Worm (Caenorhabditis elegans) whole organism, L3 larva: ENCODE measurements around the gene str-124.

Experiments
- aly-2 ChIP-seq: fragments of 150-350 bp; optimal IDR thresholded peaks from 2 replicates; lab custom pipeline; 2014; ENCODE audit warnings: missing biosample characterization, missing genetic modification characterization
- ama-1 ChIP-seq: fragments of 150-350 bp; optimal IDR thresholded peaks from 2 replicates; lab custom pipeline; 2018
- ceh-16 ChIP-seq: sonication (generic microtip); optimal IDR thresholded peaks from 2 replicates; lab custom pipeline; 2017; ENCODE audit warnings: missing biosample characterization, missing genetic modification characterization
- ceh-9 ChIP-seq: sonication (generic microtip); optimal IDR thresholded peaks from 2 replicates; lab custom pipeline; 2018; ENCODE audit warnings: missing biosample characterization, missing genetic modification characterization
- daf-12 ChIP-seq: fragments of 150-350 bp; optimal IDR thresholded peaks from 2 replicates; lab custom pipeline; 2014; ENCODE audit warnings: missing biosample characterization, missing genetic modification reagents, missing genetic modification characterization
- egl-5 ChIP-seq: fragments of 150-350 bp; optimal IDR thresholded peaks from 2 replicates; lab custom pipeline; 2017; ENCODE audit warnings: missing biosample characterization, missing genetic modification reagents, missing genetic modification characterization, inconsistent platforms
- elt-1 ChIP-seq: fragments of 150-350 bp; optimal IDR thresholded peaks from 2 replicates; lab custom pipeline; 2014; ENCODE audit warnings: missing biosample characterization, missing genetic modification characterization
- elt-2 ChIP-seq: sonication (generic microtip); optimal IDR thresholded peaks from 2 replicates; lab custom pipeline; 2016; ENCODE audit warnings: missing genetic modification reagents, mild to moderate bottlenecking, missing genetic modification characterization, missing compliant biosample characterization
- elt-3 ChIP-seq, 3 experiments: fragments of 150-350 bp in 1 of 3; sonication (generic microtip) in 2 of 3; optimal IDR thresholded peaks; 2 replicates in 2 of 3; 4 replicates in 1 of 3; lab custom pipeline; 2014 to 2017; ENCODE audit warnings: missing biosample characterization in 3 of 3, missing genetic modification characterization in 3 of 3
- eor-1 ChIP-seq, 2 experiments: fragments of 150-350 bp; optimal IDR thresholded peaks; 2 replicates each; lab custom pipeline; 2014 to 2018; ENCODE audit warnings: missing biosample characterization in 2 of 2, missing genetic modification characterization in 2 of 2
- fkh-10 ChIP-seq: sonication (generic microtip); optimal IDR thresholded peaks from 2 replicates; lab custom pipeline; 2017; ENCODE audit warnings: missing biosample characterization, missing genetic modification reagents, missing genetic modification characterization
- fkh-2 ChIP-seq: fragments of 150-350 bp; optimal IDR thresholded peaks from 2 replicates; lab custom pipeline; 2014; ENCODE audit warnings: missing biosample characterization, missing genetic modification reagents, missing genetic modification characterization
- fos-1 ChIP-seq: fragments of 150-350 bp; optimal IDR thresholded peaks from 2 replicates; lab custom pipeline; 2014; ENCODE audit warnings: missing biosample characterization, missing genetic modification characterization
- hmg-11 ChIP-seq: sonication (generic microtip); optimal IDR thresholded peaks from 2 replicates; lab custom pipeline; 2016; ENCODE audit warnings: missing genetic modification characterization, missing compliant biosample characterization
- jun-1 ChIP-seq: fragments of 150-350 bp; optimal IDR thresholded peaks from 2 replicates; lab custom pipeline; 2014; ENCODE audit warnings: missing biosample characterization, missing genetic modification reagents, missing genetic modification characterization
- lin-39 ChIP-seq: fragments of 150-350 bp; optimal IDR thresholded peaks from 2 replicates; lab custom pipeline; 2018; ENCODE audit warnings: missing biosample characterization, missing genetic modification reagents, missing genetic modification characterization
- lsy-12 ChIP-seq: sonication (generic microtip); optimal IDR thresholded peaks from 2 replicates; lab custom pipeline; 2016; ENCODE audit warnings: mild to moderate bottlenecking, missing genetic modification characterization, missing compliant biosample characterization
- mdl-1 ChIP-seq: fragments of 150-350 bp; optimal IDR thresholded peaks from 2 replicates; lab custom pipeline; 2014; ENCODE audit warnings: missing biosample characterization, missing genetic modification characterization
- mml-1 ChIP-seq: fragments of 150-350 bp; sonication (generic microtip); optimal IDR thresholded peaks from 3 replicates; lab custom pipeline; 2014; ENCODE audit warnings: missing biosample characterization, missing genetic modification characterization
- nfya-1 ChIP-seq: sonication (generic microtip); optimal IDR thresholded peaks from 2 replicates; lab custom pipeline; 2017; ENCODE audit warnings: missing genetic modification characterization, mild to moderate bottlenecking, missing compliant biosample characterization, antibody characterized with exemption, moderate library complexity; ENCODE audit not compliant: insufficient read depth
- nhr-12 ChIP-seq: fragments of 150-350 bp; optimal IDR thresholded peaks from 2 replicates; lab custom pipeline; 2014; ENCODE audit warnings: missing biosample characterization, missing genetic modification characterization
- nhr-23 ChIP-seq: fragments of 150-350 bp; optimal IDR thresholded peaks from 2 replicates; lab custom pipeline; 2014; ENCODE audit warnings: missing biosample characterization, missing genetic modification reagents, missing genetic modification characterization
- nhr-25 ChIP-seq: sonication (generic microtip); optimal IDR thresholded peaks from 2 replicates; lab custom pipeline; 2017; ENCODE audit warnings: missing biosample characterization, missing genetic modification characterization
- nhr-28 ChIP-seq: fragments of 150-350 bp; optimal IDR thresholded peaks from 2 replicates; lab custom pipeline; 2014; ENCODE audit warnings: missing biosample characterization, missing genetic modification characterization
- nhr-43 ChIP-seq: sonication (generic microtip); optimal IDR thresholded peaks from 2 replicates; lab custom pipeline; 2016; ENCODE audit warnings: mild to moderate bottlenecking, missing genetic modification characterization, missing compliant biosample characterization; ENCODE audit not compliant: poor library complexity, severe bottlenecking
- nhr-67 ChIP-seq: fragments of 150-350 bp; optimal IDR thresholded peaks from 2 replicates; lab custom pipeline; 2014; ENCODE audit warnings: missing biosample characterization, missing genetic modification characterization
- nhr-76 ChIP-seq: fragments of 150-350 bp; sonication (generic microtip); optimal IDR thresholded peaks from 5 replicates; lab custom pipeline; 2014; ENCODE audit warnings: missing biosample characterization, missing genetic modification characterization
- nhr-77 ChIP-seq: fragments of 150-350 bp; optimal IDR thresholded peaks from 2 replicates; lab custom pipeline; 2014; ENCODE audit warnings: missing biosample characterization, missing genetic modification characterization
- pha-4 ChIP-seq: fragments of 150-350 bp; optimal IDR thresholded peaks from 2 replicates; lab custom pipeline; 2014; ENCODE audit warnings: missing biosample characterization, missing genetic modification reagents, missing genetic modification characterization
- pqm-1 ChIP-seq: fragments of 150-350 bp; optimal IDR thresholded peaks from 2 replicates; lab custom pipeline; 2017; ENCODE audit warnings: missing biosample characterization, missing genetic modification characterization, inconsistent platforms
- sea-2 ChIP-seq: fragments of 150-350 bp; sonication (generic microtip); optimal IDR thresholded peaks from 4 replicates; lab custom pipeline; 2014; ENCODE audit warnings: missing biosample characterization, missing genetic modification reagents, missing genetic modification characterization
- skn-1 ChIP-seq: fragments of 150-350 bp; optimal IDR thresholded peaks from 2 replicates; lab custom pipeline; 2014; ENCODE audit warnings: missing biosample characterization, missing genetic modification characterization
- snpc-4 ChIP-seq: fragments of 150-350 bp; optimal IDR thresholded peaks from 2 replicates; lab custom pipeline; 2014; ENCODE audit warnings: missing biosample characterization, missing genetic modification characterization
- tbx-2 ChIP-seq: sonication (generic microtip); optimal IDR thresholded peaks from 2 replicates; lab custom pipeline; 2016; ENCODE audit warnings: mild to moderate bottlenecking, missing genetic modification characterization, missing compliant biosample characterization
- zag-1 ChIP-seq: fragments of 150-350 bp; optimal IDR thresholded peaks from 2 replicates; lab custom pipeline; 2014; ENCODE audit warnings: missing biosample characterization, missing genetic modification characterization
- ztf-11 ChIP-seq: fragments of 150-350 bp; optimal IDR thresholded peaks from 2 replicates; lab custom pipeline; 2014; ENCODE audit warnings: missing biosample characterization, missing genetic modification characterization

str-124 gene

ce11 chrX:12825174-12825573 is 37.5 kb downstream of the str-124 start:
- TF ChIP-seq nhr-25 (tag; lab: Kevin White, UChicago) (no peak), zag-1 (no peak), lsy-12 (no peak), elt-1 (tag; lab: Kevin White, UChicago) (no peak), daf-12 (no peak), nhr-23 (tag; lab: Kevin White, UChicago) (no peak), nfya-1 (no peak), elt-2 (tag; lab: Kevin White, UChicago) (no peak), mdl-1 (tag; lab: Kevin White, UChicago) (no peak), ceh-9 (no peak), egl-5 (tag; lab: Kevin White, UChicago) (no peak), fos-1 (no peak), nhr-43 (tag; lab: Kevin White, UChicago) (no peak)

- TF ChIP-seq elt-3 (tag; optimal IDR thresholded peaks at IDR 0.05; lab: Kevin White, UChicago) (no peak), ceh-16 (tag; lab: Kevin White, UChicago) (no peak), aly-2 (no peak), elt-2 (tag; lab: Kevin White, UChicago) (no peak), eor-1 (tag; optimal IDR thresholded peaks at IDR 0.05; lab: Kevin White, UChicago) (no peak), tbx-2 (tag; lab: Kevin White, UChicago) (no peak), nfya-1 (no peak), pqm-1 (no peak), nhr-43 (tag; lab: Kevin White, UChicago) (no peak), nhr-76 (no peak)
These were observed 39.1 kb downstream of the str-124 start for ce11 chrX:12826782-12827181.

- TF ChIP-seq elt-3 (tag; optimal IDR thresholded peaks at IDR 0.05; lab: Kevin White, UChicago) (no peak), hmg-11 (peak; percentile 19), lin-39 (tag; lab: Kevin White, UChicago) (peak; percentile 53), nfya-1 (peak; percentile 43)
These were observed 40.2 kb downstream of the str-124 start for ce11 chrX:12827741-12828408.

- TF ChIP-seq fkh-10 (GFP tag; lab: Kevin White, UChicago) (no peak), nhr-28 (tag; lab: Kevin White, UChicago) (no peak), nhr-76 (no peak), daf-12 (no peak), fkh-2 (tag; lab: Kevin White, UChicago) (no peak), pqm-1 (no peak), ama-1 (no peak), nhr-67 (tag; lab: Kevin White, UChicago) (no peak), skn-1 (no peak), egl-5 (tag; lab: Kevin White, UChicago) (no peak), nhr-77 (no peak), ceh-9 (no peak), mml-1 (tag; lab: Kevin White, UChicago) (no peak), nhr-12 (tag; lab: Kevin White, UChicago) (no peak), snpc-4 (tag; lab: Kevin White, UChicago) (no peak), jun-1 (no peak), ztf-11 (tag; lab: Kevin White, UChicago) (no peak), sea-2 (GFP tag; lab: Kevin White, UChicago) (no peak), aly-2 (no peak)
- TF ChIP-seq, all 47 proteins: peak for 0
These were observed 41.3 kb downstream of the str-124 start for ce11 chrX:12829055-12829454.

- TF ChIP-seq nhr-23 (tag; lab: Kevin White, UChicago) (no peak), ceh-16 (tag; lab: Kevin White, UChicago) (no peak), elt-2 (tag; lab: Kevin White, UChicago) (peak; percentile 24), elt-3 (tag; optimal IDR thresholded peaks at IDR 0.05; lab: Kevin White, UChicago) (peak in 1 of 3 experiments; percentile 21), pha-4 (tag; lab: Kevin White, UChicago) (no peak)
- TF ChIP-seq, all 47 proteins: peak for 2
These were observed 47.1 kb downstream of the str-124 start for ce11 chrX:12834848-12835247.
